Fruit fly (Drosophila melanogaster) whole organism, embryonic: ENCODE data around the gene Atg13.

Experiments used
- Ada2b ChIP-seq: fragments of 200-800 bp; sonication (Bioruptor generic); IDR thresholded peaks from 2 replicates; pipeline ENCODE4 v1.3.6; 2022; ENCODE audit warnings: missing biosample characterization, missing genetic modification characterization
- CG10147 ChIP-seq: fragments of 200-800 bp; sonication (Bioruptor generic); optimal IDR thresholded peaks from 2 replicates; lab custom pipeline; 2019; ENCODE audit warnings: missing biosample characterization, mild to moderate bottlenecking, missing genetic modification characterization, moderate library complexity
- CG1024 ChIP-seq: fragments of 200-800 bp; sonication (Bioruptor generic); IDR thresholded peaks from 2 replicates; pipeline ENCODE4 v1.3.6; 2022; ENCODE audit warnings: missing biosample characterization, missing genetic modification characterization
- CG10565 ChIP-seq: fragments of 200-800 bp; sonication (Bioruptor generic); optimal IDR thresholded peaks from 3 replicates; lab custom pipeline; 2016; ENCODE audit warnings: missing biosample characterization, mild to moderate bottlenecking, missing genetic modification characterization
- CG11085 ChIP-seq: fragments of 200-800 bp; sonication (Bioruptor generic); IDR thresholded peaks from 2 replicates; pipeline ENCODE4 v1.3.6; 2022; ENCODE audit warnings: missing biosample characterization, missing genetic modification characterization
- CG14050 ChIP-seq: fragments of 200-800 bp; sonication (Bioruptor generic); IDR thresholded peaks from 3 replicates; pipeline ENCODE4 v1.3.6; 2022; ENCODE audit warnings: missing biosample characterization, missing genetic modification characterization
- CG15011 ChIP-seq: fragments of 200-800 bp; sonication (Bioruptor generic); optimal IDR thresholded peaks from 3 replicates; lab custom pipeline; 2018; ENCODE audit warnings: missing biosample characterization, mild to moderate bottlenecking, missing genetic modification characterization
- CG15514 ChIP-seq: fragments of 200-800 bp; sonication (Bioruptor generic); optimal IDR thresholded peaks from 3 replicates; lab custom pipeline; 2017; ENCODE audit warnings: missing biosample characterization, missing genetic modification characterization, mild to moderate bottlenecking, moderate library complexity, missing genetic modification reagents
- CG1792 ChIP-seq: fragments of 200-800 bp; sonication (Bioruptor generic); optimal IDR thresholded peaks from 2 replicates; lab custom pipeline; 2016; ENCODE audit warnings: missing biosample characterization, missing genetic modification characterization
- CG18262 ChIP-seq: fragments of 200-800 bp; optimal IDR thresholded peaks from 3 replicates; lab custom pipeline; 2019; ENCODE audit warnings: missing biosample characterization, mild to moderate bottlenecking, missing genetic modification characterization, moderate library complexity
- CG18599 ChIP-seq: fragments of 200-800 bp; sonication (Bioruptor generic); optimal IDR thresholded peaks from 3 replicates; lab custom pipeline; 2017; ENCODE audit warnings: missing biosample characterization, missing genetic modification characterization, mild to moderate bottlenecking, moderate library complexity, missing genetic modification reagents
- CG30020 ChIP-seq: fragments of 200-800 bp; optimal IDR thresholded peaks from 2 replicates; lab custom pipeline; 2019; ENCODE audit warnings: missing biosample characterization, mild to moderate bottlenecking, missing genetic modification characterization, moderate library complexity
- CG30431 ChIP-seq: fragments of 200-800 bp; sonication (Bioruptor generic); optimal IDR thresholded peaks from 2 replicates; lab custom pipeline; 2017; ENCODE audit warnings: missing biosample characterization, missing genetic modification characterization
- CG31224 ChIP-seq: fragments of 200-800 bp; sonication (Bioruptor generic); IDR thresholded peaks from 2 replicates; pipeline ENCODE4 v1.3.6; 2022; ENCODE audit warnings: missing biosample characterization, missing genetic modification characterization
- CG31365 ChIP-seq: fragments of 200-800 bp; sonication (Bioruptor generic); optimal IDR thresholded peaks from 2 replicates; lab custom pipeline; 2018; ENCODE audit warnings: missing biosample characterization, mild to moderate bottlenecking, missing genetic modification characterization
- CG3163 ChIP-seq: fragments of 200-800 bp; sonication (Bioruptor generic); optimal IDR thresholded peaks from 3 replicates; lab custom pipeline; 2016; ENCODE audit warnings: missing biosample characterization, missing genetic modification characterization
- CG34224 ChIP-seq: fragments of 200-800 bp; sonication (Bioruptor generic); IDR thresholded peaks from 3 replicates; pipeline ENCODE4 v1.3.6; 2022; ENCODE audit warnings: missing biosample characterization, missing genetic modification characterization; ENCODE audit not compliant: partially characterized antibody
- CG3726 ChIP-seq: fragments of 200-800 bp; sonication (Bioruptor generic); IDR thresholded peaks from 3 replicates; pipeline ENCODE4, ENCODE4 v1.3.6; 2022; ENCODE audit warnings: missing biosample characterization, missing genetic modification characterization
- CG4707 ChIP-seq: fragments of 200-800 bp; sonication (Bioruptor generic); optimal IDR thresholded peaks from 2 replicates; lab custom pipeline; 2018; ENCODE audit warnings: missing biosample characterization, mild to moderate bottlenecking, missing genetic modification characterization, moderate library complexity
- CG7786 ChIP-seq: fragments of 200-800 bp; sonication (Bioruptor generic); optimal IDR thresholded peaks from 2 replicates; lab custom pipeline; 2016; ENCODE audit warnings: missing biosample characterization, missing genetic modification characterization
- CG8089 ChIP-seq: fragments of 200-800 bp; sonication (Bioruptor generic); optimal IDR thresholded peaks from 3 replicates; lab custom pipeline; 2016; ENCODE audit warnings: missing biosample characterization, missing genetic modification characterization
- CG8290 ChIP-seq, 3 experiments: fragments of 200-800 bp; sonication (Bioruptor generic); optimal IDR thresholded peaks; 2 replicates each; lab custom pipeline; 2016 to 2019; ENCODE audit warnings: missing biosample characterization in 3 of 3, missing genetic modification characterization in 3 of 3, mild to moderate bottlenecking in 2 of 3, moderate library complexity in 1 of 3
- CG9437 ChIP-seq: fragments of 200-800 bp; sonication (Bioruptor generic); optimal IDR thresholded peaks from 2 replicates; lab custom pipeline; 2018; ENCODE audit warnings: missing biosample characterization, mild to moderate bottlenecking, missing genetic modification characterization
- CG9609 ChIP-seq: fragments of 200-800 bp; sonication (Bioruptor generic); optimal IDR thresholded peaks from 3 replicates; lab custom pipeline; 2016; ENCODE audit warnings: missing biosample characterization, missing genetic modification characterization
- Chrac-16 ChIP-seq: fragments of 200-800 bp; sonication (Bioruptor generic); optimal IDR thresholded peaks from 3 replicates; lab custom pipeline; 2016; ENCODE audit warnings: missing biosample characterization, missing genetic modification characterization
- CkIIα-i1 ChIP-seq: fragments of 200-800 bp; sonication (Bioruptor generic); IDR thresholded peaks from 2 replicates; pipeline ENCODE4 v1.3.6; 2022; ENCODE audit warnings: missing biosample characterization, missing genetic modification characterization
- D19A ChIP-seq: fragments of 200-800 bp; optimal IDR thresholded peaks from 3 replicates; lab custom pipeline; 2019; ENCODE audit warnings: missing biosample characterization, mild to moderate bottlenecking, missing genetic modification characterization, moderate library complexity
- Deaf1 ChIP-seq: fragments of 200-800 bp; optimal IDR thresholded peaks from 3 replicates; lab custom pipeline; 2019; ENCODE audit warnings: missing biosample characterization, mild to moderate bottlenecking, missing genetic modification characterization, moderate library complexity
- Dek ChIP-seq: fragments of 200-800 bp; sonication (Bioruptor generic); optimal IDR thresholded peaks from 3 replicates; lab custom pipeline; 2019; ENCODE audit warnings: missing biosample characterization, mild to moderate bottlenecking, missing genetic modification characterization, moderate library complexity
- Dp ChIP-seq: fragments of 200-800 bp; sonication (Bioruptor generic); optimal IDR thresholded peaks from 2 replicates; lab custom pipeline; 2018; ENCODE audit warnings: missing biosample characterization, mild to moderate bottlenecking, missing genetic modification characterization, moderate library complexity
- Drgx ChIP-seq: fragments of 200-800 bp; sonication (Bioruptor generic); IDR thresholded peaks from 2 replicates; pipeline ENCODE4 v1.3.6; 2022; ENCODE audit warnings: missing biosample characterization, missing genetic modification characterization
- Eip74EF ChIP-seq, 2 experiments: fragments of 200-800 bp in 1 of 2; fragments of >200 bp in 1 of 2; sonication (Bioruptor generic) in 1 of 2; optimal IDR thresholded peaks; 2 replicates each; lab custom pipeline; 2017 to 2019; ENCODE audit warnings: missing biosample characterization in 2 of 2, missing genetic modification characterization in 2 of 2, mild to moderate bottlenecking in 1 of 2, moderate library complexity in 1 of 2
- Fer3 ChIP-seq: fragments of 200-800 bp; sonication (Bioruptor generic); optimal IDR thresholded peaks from 2 replicates; lab custom pipeline; 2018; ENCODE audit warnings: missing biosample characterization, mild to moderate bottlenecking, missing genetic modification characterization, moderate library complexity
- HLH54F ChIP-seq: fragments of 200-800 bp; sonication (Bioruptor generic); optimal IDR thresholded peaks from 3 replicates; lab custom pipeline; 2016; ENCODE audit warnings: missing biosample characterization, missing genetic modification characterization
- Hmr ChIP-seq: fragments of 200-800 bp; sonication (Bioruptor generic); optimal IDR thresholded peaks from 3 replicates; lab custom pipeline; 2017; ENCODE audit warnings: mild to moderate bottlenecking, missing biosample characterization, missing genetic modification reagents, missing genetic modification characterization
- Mes4 ChIP-seq: fragments of 200-800 bp; sonication (Bioruptor generic); optimal IDR thresholded peaks from 2 replicates; lab custom pipeline; 2016; ENCODE audit warnings: missing biosample characterization, missing genetic modification characterization
- NFAT ChIP-seq: fragments of 200-800 bp; sonication (Bioruptor generic); IDR thresholded peaks from 2 replicates; pipeline ENCODE4 v1.3.6; 2022; ENCODE audit warnings: missing biosample characterization, missing genetic modification characterization
- Pdp1 ChIP-seq, 2 experiments: fragments of 200-800 bp; sonication (Bioruptor generic); optimal IDR thresholded peaks; 3 replicates each; lab custom pipeline; 2016; ENCODE audit warnings: missing biosample characterization in 2 of 2, missing genetic modification characterization in 2 of 2, mild to moderate bottlenecking in 1 of 2, moderate library complexity in 1 of 2
- Sry-δ ChIP-seq: fragments of 200-800 bp; sonication (Bioruptor generic); optimal IDR thresholded peaks from 2 replicates; lab custom pipeline; 2016; ENCODE audit warnings: missing biosample characterization, missing genetic modification characterization
- Trl ChIP-seq, 3 experiments: fragments of >200 bp in 2 of 3; fragments of 200-800 bp in 1 of 3; sonication (Bioruptor generic) in 1 of 3; optimal IDR thresholded peaks; 2 replicates in 1 of 3; 3 replicates in 2 of 3; lab custom pipeline; 2016 to 2017; ENCODE audit warnings: missing biosample characterization in 1 of 3, missing genetic modification characterization in 1 of 3
- ash1 ChIP-seq: fragments of 200-800 bp; sonication (Bioruptor generic); optimal IDR thresholded peaks from 2 replicates; lab custom pipeline; 2018; ENCODE audit warnings: missing biosample characterization, mild to moderate bottlenecking, missing genetic modification characterization
- bsh ChIP-seq, 2 experiments: fragments of 200-800 bp; sonication (Bioruptor generic); optimal IDR thresholded peaks; 2 replicates each; lab custom pipeline; 2017 to 2018; ENCODE audit warnings: mild to moderate bottlenecking in 2 of 2, missing biosample characterization in 2 of 2, missing genetic modification characterization in 2 of 2, moderate library complexity in 1 of 2
- cato ChIP-seq: fragments of 200-800 bp; sonication (Bioruptor generic); optimal IDR thresholded peaks from 2 replicates; lab custom pipeline; 2016; ENCODE audit warnings: missing biosample characterization, missing genetic modification characterization, borderline replicate concordance
- caup ChIP-seq: fragments of 200-800 bp; sonication (Bioruptor generic); optimal IDR thresholded peaks from 3 replicates; lab custom pipeline; 2017; ENCODE audit warnings: missing biosample characterization, mild to moderate bottlenecking, missing genetic modification characterization, moderate library complexity; ENCODE audit not compliant: severe bottlenecking
- ftz-f1 ChIP-seq: fragments of 200-800 bp; sonication (Bioruptor generic); optimal IDR thresholded peaks from 2 replicates; lab custom pipeline; 2016; ENCODE audit warnings: missing biosample characterization, missing genetic modification characterization
- lilli ChIP-seq: fragments of 200-800 bp; sonication (Bioruptor generic); optimal IDR thresholded peaks from 3 replicates; lab custom pipeline; 2016; ENCODE audit warnings: missing biosample characterization, missing genetic modification characterization
- lmd ChIP-seq: fragments of 200-800 bp; sonication (Bioruptor generic); IDR thresholded peaks from 2 replicates; pipeline ENCODE4 v1.3.6; 2022; ENCODE audit warnings: missing biosample characterization, missing genetic modification characterization
- otp ChIP-seq: fragments of 200-800 bp; sonication (Bioruptor generic); IDR thresholded peaks from 3 replicates; pipeline ENCODE4, ENCODE4 v1.3.6; 2022; ENCODE audit warnings: missing biosample characterization, missing genetic modification characterization
- vfl ChIP-seq: fragments of 200-800 bp; sonication (Bioruptor generic); optimal IDR thresholded peaks from 2 replicates; lab custom pipeline; 2016; ENCODE audit warnings: missing biosample characterization, missing genetic modification characterization

Atg13 gene

DNA sequence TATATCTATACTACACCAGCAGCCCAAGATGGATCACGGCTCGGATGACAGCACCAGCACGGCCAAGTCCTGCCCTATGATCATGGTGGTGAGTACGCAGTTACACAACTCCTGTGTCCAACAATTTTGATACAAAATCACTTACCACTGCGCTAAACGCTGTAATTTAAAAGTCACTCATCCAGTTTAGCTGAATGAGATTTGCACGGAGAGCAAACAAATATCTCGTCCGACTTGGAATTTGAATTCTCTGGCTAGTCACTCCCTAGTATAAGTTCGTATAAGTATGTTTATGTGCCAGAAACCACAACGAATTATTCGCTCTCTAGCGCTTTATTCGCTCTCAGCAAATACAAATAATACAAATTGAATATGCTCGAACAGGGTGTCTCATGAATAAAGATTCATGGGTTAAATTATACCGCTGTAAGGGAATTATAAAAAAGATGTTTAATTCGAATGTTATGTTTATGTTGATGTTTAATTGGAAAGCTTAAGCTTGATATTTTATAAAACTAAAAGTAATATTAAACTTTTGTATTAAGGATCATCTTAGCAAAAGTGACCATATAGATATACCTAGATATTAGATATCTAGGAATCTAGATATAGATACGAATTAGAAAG, 31.8 kb upstream of the Atg13 start (continued):
- no peak for TF ChIP-seq Deaf1 (tag; lab: Kevin White, UChicago)
- TF ChIP-seq CG9609 = no peak
- no peak for TF ChIP-seq NFAT (GFP tag; lab: Robert Waterston, UW)
- TF ChIP-seq caup (GFP tag; lab: Kevin White, UChicago) = no peak
- no peak for TF ChIP-seq CG9437 (GFP tag; lab: Kevin White, UChicago)
- no peak for TF ChIP-seq Sry-δ (GFP tag; lab: Kevin White, UChicago)
- peak; percentile 33 for TF ChIP-seq Dek (tag; lab: Kevin White, UChicago)
- no peak for TF ChIP-seq CG1792 (GFP tag; lab: Kevin White, UChicago)
- peak; percentile 48 for TF ChIP-seq Drgx (GFP tag; lab: Robert Waterston, UW)
- TF ChIP-seq CG8290 (GFP tag; optimal IDR thresholded peaks at IDR 0.05; lab: Kevin White, UChicago) = no peak
- TF ChIP-seq CG8290 (tag; optimal IDR thresholded peaks at IDR 0.05; lab: Kevin White, UChicago) = no peak
- TF ChIP-seq D19A = no peak
- peak; percentile 6 for TF ChIP-seq CG31365 (tag; lab: Kevin White, UChicago)
- TF ChIP-seq Chrac-16 = no peak
- no peak for TF ChIP-seq CG11085 (GFP tag; lab: Robert Waterston, UW)
- no peak for TF ChIP-seq vfl (GFP tag; lab: Kevin White, UChicago)
- no peak for TF ChIP-seq CG10565 (GFP tag; lab: Kevin White, UChicago)
- TF ChIP-seq CG18262 = no peak
- TF ChIP-seq otp (GFP tag; lab: Robert Waterston, UW) = no peak
- TF ChIP-seq CG30020 (tag; lab: Kevin White, UChicago) = no peak
- no peak for TF ChIP-seq ash1 (GFP tag; lab: Kevin White, UChicago)
- no peak for TF ChIP-seq CG3163 (GFP tag; lab: Kevin White, UChicago)
- no peak for TF ChIP-seq bsh (GFP tag; optimal IDR thresholded peaks at IDR 0.05; lab: Kevin White, UChicago)
- no peak for TF ChIP-seq Mes4 (GFP tag; lab: Kevin White, UChicago)
- peak in 1 of 2 experiments; percentile 69 for TF ChIP-seq Pdp1 (GFP tag; optimal IDR thresholded peaks at IDR 0.05; lab: Kevin White, UChicago)
- no peak for TF ChIP-seq Ada2b (GFP tag; lab: Robert Waterston, UW)
- peak; percentile 25 for TF ChIP-seq lilli (GFP tag; lab: Kevin White, UChicago)
- peak; percentile 56 for TF ChIP-seq Fer3 (tag; lab: Kevin White, UChicago)
- TF ChIP-seq CG30431 (GFP tag; lab: Kevin White, UChicago) = no peak
- no peak for TF ChIP-seq CkIIα-i1 (GFP tag; lab: Robert Waterston, UW)
- TF ChIP-seq CG18599 (GFP tag; lab: Kevin White, UChicago) = no peak
- TF ChIP-seq CG7786 (GFP tag; lab: Kevin White, UChicago) = no peak
- TF ChIP-seq CG1024 (GFP tag; lab: Robert Waterston, UW) = no peak
- no peak for TF ChIP-seq CG34224 (GFP tag; lab: Robert Waterston, UW)
- peak; percentile 53 for TF ChIP-seq Hmr (GFP tag; lab: Kevin White, UChicago)
- TF ChIP-seq HLH54F (GFP tag; lab: Kevin White, UChicago) = no peak
- no peak for TF ChIP-seq Dp
- TF ChIP-seq CG15011 (GFP tag; lab: Kevin White, UChicago) = peak; percentile 13
- no peak for TF ChIP-seq CG3726 (GFP tag; lab: Robert Waterston, UW)
- TF ChIP-seq cato (GFP tag; lab: Kevin White, UChicago) = no peak
- TF ChIP-seq Trl (optimal IDR thresholded peaks at IDR 0.05; lab: Kevin White, UChicago) = peak in 1 of 2 experiments; percentile 60
- TF ChIP-seq Trl (GFP tag; optimal IDR thresholded peaks at IDR 0.05; lab: Kevin White, UChicago) = no peak
- TF ChIP-seq CG31224 (GFP tag; lab: Robert Waterston, UW) = no peak
- no peak for TF ChIP-seq Eip74EF (GFP tag; optimal IDR thresholded peaks at IDR 0.05; lab: Kevin White, UChicago)
- TF ChIP-seq CG14050 (GFP tag; lab: Robert Waterston, UW) = no peak
- TF ChIP-seq CG15514 (GFP tag; lab: Kevin White, UChicago) = no peak
- TF ChIP-seq ftz-f1 (GFP tag; lab: Kevin White, UChicago) = no peak
- no peak for TF ChIP-seq CG4707 (GFP tag; lab: Kevin White, UChicago)
- no peak; the same call in 1 of the 2 replicates for TF ChIP-seq lmd (GFP tag; lab: Robert Waterston, UW)
- TF ChIP-seq CG8089 (GFP tag; lab: Kevin White, UChicago) = no peak
- TF ChIP-seq CG10147 = no peak
